Worm (Caenorhabditis elegans): ENCODE data around the gene pfk-1.2.
A peak's percentile ranks its signal among the peaks of the same experiment; 100 is the strongest.

pfk-1.2 gene

DNA sequence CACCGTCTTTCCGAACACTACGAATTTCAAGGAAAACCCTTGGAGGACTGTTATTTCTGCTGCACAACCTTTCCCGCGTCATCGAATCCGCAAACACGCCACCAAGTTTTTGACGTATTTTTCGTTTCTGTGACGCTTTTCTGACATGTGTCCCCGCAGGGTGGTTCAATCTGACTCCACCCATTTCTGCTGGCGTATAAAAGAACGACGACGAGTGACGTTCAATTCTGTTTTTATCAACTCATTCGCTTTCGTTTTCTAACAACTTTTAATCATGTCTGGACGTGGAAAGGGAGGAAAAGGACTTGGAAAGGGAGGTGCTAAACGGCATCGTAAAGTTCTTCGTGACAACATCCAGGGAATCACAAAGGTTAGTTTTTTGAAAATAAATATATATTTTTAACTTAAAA is 15.3 kb downstream of the pfk-1.2 start, which contains the start of gene his-37 (continued):
- peak; percentile 78 to 99 (median 98) for TF ChIP-seq elt-3 (tag; optimal IDR thresholded peaks at IDR 0.05)
- peak; percentile 22 for TF ChIP-seq ceh-90 (tag; optimal IDR thresholded peaks at IDR 0.05)
- no peak for TF ChIP-seq ets-5 (GFP tag; IDR thresholded peaks at IDR 0.05)
- peak; percentile 97 to 99 (median 99) for TF ChIP-seq ceh-82 (tag; optimal IDR thresholded peaks at IDR 0.05)
- TF ChIP-seq ceh-8 (GFP tag; optimal IDR thresholded peaks at IDR 0.05): peak; percentile 96
- TF ChIP-seq tlp-1 (tag; optimal IDR thresholded peaks at IDR 0.05): no peak
- TF ChIP-seq nhr-71 (tag; optimal IDR thresholded peaks at IDR 0.05): peak; percentile 99
- peak; percentile 99 for TF ChIP-seq fkh-10 (GFP tag; optimal IDR thresholded peaks at IDR 0.05)
- TF ChIP-seq lin-15B (tag; optimal IDR thresholded peaks at IDR 0.05): peak; percentile 92
- TF ChIP-seq lin-14 (GFP tag; optimal IDR thresholded peaks at IDR 0.05): peak; percentile 100
- TF ChIP-seq blmp-1 (tag; optimal IDR thresholded peaks at IDR 0.05): peak; percentile 96
- TF ChIP-seq swsn-7 (tag; optimal IDR thresholded peaks at IDR 0.05): peak; percentile 100
- peak; percentile 62 for TF ChIP-seq C34B4.2 (tag; optimal IDR thresholded peaks at IDR 0.05)
- peak; percentile 97 for TF ChIP-seq sox-4 (tag; optimal IDR thresholded peaks at IDR 0.05)
- TF ChIP-seq aha-1 (tag; optimal IDR thresholded peaks at IDR 0.05): peak; percentile 47
- TF ChIP-seq lin-39 (tag; optimal IDR thresholded peaks at IDR 0.05): peak; percentile 90
- peak; percentile 99 for TF ChIP-seq nhr-19 (GFP tag; conservative IDR thresholded peaks at IDR 0.05)
- peak; percentile 99 for TF ChIP-seq snu-23 (GFP tag; optimal IDR thresholded peaks at IDR 0.05)
- peak; percentile 98 for TF ChIP-seq tbx-2 (tag; optimal IDR thresholded peaks at IDR 0.05)
- peak; percentile 93 for TF ChIP-seq snpc-4 (tag; optimal IDR thresholded peaks at IDR 0.05)
- peak; percentile 95 for TF ChIP-seq irx-1 (tag; optimal IDR thresholded peaks at IDR 0.05)
- TF ChIP-seq nhr-85 (tag): peak; percentile 99
- peak; percentile 99 for TF ChIP-seq C16A3.4 (tag; optimal IDR thresholded peaks at IDR 0.05)
- peak; percentile 65 for TF ChIP-seq nhr-28 (tag; optimal IDR thresholded peaks at IDR 0.05)
- peak; percentile 99 for TF ChIP-seq mep-1 (tag; optimal IDR thresholded peaks at IDR 0.05)
- peak; percentile 60 for TF ChIP-seq nhr-84 (tag; optimal IDR thresholded peaks at IDR 0.05)
- TF ChIP-seq hlh-4 (tag; optimal IDR thresholded peaks at IDR 0.05): no peak
- peak; percentile 91 for TF ChIP-seq zag-1 (tag; optimal IDR thresholded peaks at IDR 0.05)
- TF ChIP-seq jun-1 (tag; optimal IDR thresholded peaks at IDR 0.05): peak; percentile 99
- peak; percentile 99 for TF ChIP-seq dsc-1 (tag; optimal IDR thresholded peaks at IDR 0.05)
- TF ChIP-seq unc-98 (GFP tag; IDR thresholded peaks at IDR 0.05): peak; percentile 38; the same call in 1 of the 2 replicates
- peak; percentile 2 for TF ChIP-seq ces-1 (GFP tag; optimal IDR thresholded peaks at IDR 0.05)
- TF ChIP-seq hlh-17 (GFP tag; optimal IDR thresholded peaks at IDR 0.05; ENCODE audit: borderline replicate concordance): no peak
- TF ChIP-seq sup-37 (GFP tag; optimal IDR thresholded peaks at IDR 0.05): peak; percentile 92
- TF ChIP-seq fkh-8 (tag; optimal IDR thresholded peaks at IDR 0.05): peak; percentile 100
- TF ChIP-seq ceh-88 (GFP tag; IDR thresholded peaks at IDR 0.05): peak; percentile 99
- TF ChIP-seq aly-2 (tag; optimal IDR thresholded peaks at IDR 0.05): peak; percentile 90
- TF ChIP-seq pqm-1 (tag; optimal IDR thresholded peaks at IDR 0.05): peak; percentile 85
- TF ChIP-seq nhr-47 (tag; optimal IDR thresholded peaks at IDR 0.05): peak; percentile 99
- TF ChIP-seq alr-1 (tag; optimal IDR thresholded peaks at IDR 0.05; ENCODE audit: borderline replicate concordance): no peak
- TF ChIP-seq nhr-20 (tag; optimal IDR thresholded peaks at IDR 0.05): peak; percentile 99
- peak; percentile 93 for TF ChIP-seq mab-9 (GFP tag; IDR thresholded peaks at IDR 0.05)
- peak in 1 of 2 experiments; percentile 89 for TF ChIP-seq ztf-11 (tag; optimal IDR thresholded peaks at IDR 0.05)
- TF ChIP-seq xbp-1 (tag; optimal IDR thresholded peaks at IDR 0.05): peak; percentile 99
- peak; percentile 97 for TF ChIP-seq hpl-2 (GFP tag; optimal IDR thresholded peaks at IDR 0.05)
